Worm (Caenorhabditis elegans) whole organism, L3 larva: ENCODE measurements around the gene spr-2.
A peak's percentile ranks its signal among the peaks of the same experiment; 100 is the strongest.

Experiments used
- R02D3.7 ChIP-seq: fragments of 150-350 bp; optimal IDR thresholded peaks from 2 replicates; lab custom pipeline; 2014; ENCODE audit warnings: missing biosample characterization, missing genetic modification characterization
- ZK546.5 ChIP-seq: sonication (generic microtip); optimal IDR thresholded peaks from 2 replicates; lab custom pipeline; 2017; ENCODE audit warnings: missing biosample characterization, missing genetic modification characterization
- aly-2 ChIP-seq: fragments of 150-350 bp; optimal IDR thresholded peaks from 2 replicates; lab custom pipeline; 2014; ENCODE audit warnings: missing biosample characterization, missing genetic modification characterization
- ceh-16 ChIP-seq: sonication (generic microtip); optimal IDR thresholded peaks from 2 replicates; lab custom pipeline; 2017; ENCODE audit warnings: missing biosample characterization, missing genetic modification characterization
- ceh-28 ChIP-seq: fragments of 150-350 bp; optimal IDR thresholded peaks from 2 replicates; lab custom pipeline; 2014; ENCODE audit warnings: missing biosample characterization, missing genetic modification reagents, missing genetic modification characterization
- ceh-82 ChIP-seq: fragments of 150-350 bp; optimal IDR thresholded peaks from 2 replicates; lab custom pipeline; 2014; ENCODE audit warnings: missing biosample characterization, missing genetic modification characterization
- ceh-9 ChIP-seq: sonication (generic microtip); optimal IDR thresholded peaks from 2 replicates; lab custom pipeline; 2018; ENCODE audit warnings: missing biosample characterization, missing genetic modification characterization
- egl-27 ChIP-seq: sonication (generic microtip); optimal IDR thresholded peaks from 4 replicates; lab custom pipeline; 2017; ENCODE audit warnings: missing biosample characterization, missing genetic modification reagents, missing genetic modification characterization
- egl-5 ChIP-seq: fragments of 150-350 bp; optimal IDR thresholded peaks from 2 replicates; lab custom pipeline; 2017; ENCODE audit warnings: missing biosample characterization, missing genetic modification reagents, missing genetic modification characterization, inconsistent platforms
- elt-1 ChIP-seq: fragments of 150-350 bp; optimal IDR thresholded peaks from 2 replicates; lab custom pipeline; 2014; ENCODE audit warnings: missing biosample characterization, missing genetic modification characterization
- elt-2 ChIP-seq: sonication (generic microtip); optimal IDR thresholded peaks from 2 replicates; lab custom pipeline; 2016; ENCODE audit warnings: missing genetic modification reagents, mild to moderate bottlenecking, missing genetic modification characterization, missing compliant biosample characterization
- elt-3 ChIP-seq, 3 experiments: fragments of 150-350 bp in 1 of 3; sonication (generic microtip) in 2 of 3; optimal IDR thresholded peaks; 2 replicates in 2 of 3; 4 replicates in 1 of 3; lab custom pipeline; 2014 to 2017; ENCODE audit warnings: missing biosample characterization in 3 of 3, missing genetic modification characterization in 3 of 3
- eor-1 ChIP-seq, 2 experiments: fragments of 150-350 bp; optimal IDR thresholded peaks; 2 replicates each; lab custom pipeline; 2014 to 2018; ENCODE audit warnings: missing biosample characterization in 2 of 2, missing genetic modification characterization in 2 of 2
- fkh-10 ChIP-seq: sonication (generic microtip); optimal IDR thresholded peaks from 2 replicates; lab custom pipeline; 2017; ENCODE audit warnings: missing biosample characterization, missing genetic modification reagents, missing genetic modification characterization
- fkh-2 ChIP-seq: fragments of 150-350 bp; optimal IDR thresholded peaks from 2 replicates; lab custom pipeline; 2014; ENCODE audit warnings: missing biosample characterization, missing genetic modification reagents, missing genetic modification characterization
- fos-1 ChIP-seq: fragments of 150-350 bp; optimal IDR thresholded peaks from 2 replicates; lab custom pipeline; 2014; ENCODE audit warnings: missing biosample characterization, missing genetic modification characterization
- hmg-11 ChIP-seq: sonication (generic microtip); optimal IDR thresholded peaks from 2 replicates; lab custom pipeline; 2016; ENCODE audit warnings: missing genetic modification characterization, missing compliant biosample characterization
- jun-1 ChIP-seq: fragments of 150-350 bp; optimal IDR thresholded peaks from 2 replicates; lab custom pipeline; 2014; ENCODE audit warnings: missing biosample characterization, missing genetic modification reagents, missing genetic modification characterization
- lin-15B ChIP-seq: fragments of 150-350 bp; optimal IDR thresholded peaks from 2 replicates; lab custom pipeline; 2014; ENCODE audit warnings: missing biosample characterization, missing genetic modification characterization
- lin-39 ChIP-seq: fragments of 150-350 bp; optimal IDR thresholded peaks from 2 replicates; lab custom pipeline; 2018; ENCODE audit warnings: missing biosample characterization, missing genetic modification reagents, missing genetic modification characterization
- lsy-12 ChIP-seq: sonication (generic microtip); optimal IDR thresholded peaks from 2 replicates; lab custom pipeline; 2016; ENCODE audit warnings: mild to moderate bottlenecking, missing genetic modification characterization, missing compliant biosample characterization
- mdl-1 ChIP-seq: fragments of 150-350 bp; optimal IDR thresholded peaks from 2 replicates; lab custom pipeline; 2014; ENCODE audit warnings: missing biosample characterization, missing genetic modification characterization
- mml-1 ChIP-seq: fragments of 150-350 bp; sonication (generic microtip); optimal IDR thresholded peaks from 3 replicates; lab custom pipeline; 2014; ENCODE audit warnings: missing biosample characterization, missing genetic modification characterization
- nfya-1 ChIP-seq: sonication (generic microtip); optimal IDR thresholded peaks from 2 replicates; lab custom pipeline; 2017; ENCODE audit warnings: missing genetic modification characterization, mild to moderate bottlenecking, missing compliant biosample characterization, antibody characterized with exemption, moderate library complexity; ENCODE audit not compliant: insufficient read depth
- nhr-11 ChIP-seq: fragments of 150-350 bp; optimal IDR thresholded peaks from 2 replicates; lab custom pipeline; 2014; ENCODE audit warnings: missing biosample characterization, missing genetic modification characterization
- nhr-12 ChIP-seq: fragments of 150-350 bp; optimal IDR thresholded peaks from 2 replicates; lab custom pipeline; 2014; ENCODE audit warnings: missing biosample characterization, missing genetic modification characterization
- nhr-23 ChIP-seq: fragments of 150-350 bp; optimal IDR thresholded peaks from 2 replicates; lab custom pipeline; 2014; ENCODE audit warnings: missing biosample characterization, missing genetic modification reagents, missing genetic modification characterization
- nhr-28 ChIP-seq: fragments of 150-350 bp; optimal IDR thresholded peaks from 2 replicates; lab custom pipeline; 2014; ENCODE audit warnings: missing biosample characterization, missing genetic modification characterization
- nhr-43 ChIP-seq: sonication (generic microtip); optimal IDR thresholded peaks from 2 replicates; lab custom pipeline; 2016; ENCODE audit warnings: mild to moderate bottlenecking, missing genetic modification characterization, missing compliant biosample characterization; ENCODE audit not compliant: poor library complexity, severe bottlenecking
- nhr-76 ChIP-seq: fragments of 150-350 bp; sonication (generic microtip); optimal IDR thresholded peaks from 5 replicates; lab custom pipeline; 2014; ENCODE audit warnings: missing biosample characterization, missing genetic modification characterization
- nhr-77 ChIP-seq: fragments of 150-350 bp; optimal IDR thresholded peaks from 2 replicates; lab custom pipeline; 2014; ENCODE audit warnings: missing biosample characterization, missing genetic modification characterization
- pha-4 ChIP-seq: fragments of 150-350 bp; optimal IDR thresholded peaks from 2 replicates; lab custom pipeline; 2014; ENCODE audit warnings: missing biosample characterization, missing genetic modification reagents, missing genetic modification characterization
- pqm-1 ChIP-seq: fragments of 150-350 bp; optimal IDR thresholded peaks from 2 replicates; lab custom pipeline; 2017; ENCODE audit warnings: missing biosample characterization, missing genetic modification characterization, inconsistent platforms
- skn-1 ChIP-seq: fragments of 150-350 bp; optimal IDR thresholded peaks from 2 replicates; lab custom pipeline; 2014; ENCODE audit warnings: missing biosample characterization, missing genetic modification characterization
- tbx-2 ChIP-seq: sonication (generic microtip); optimal IDR thresholded peaks from 2 replicates; lab custom pipeline; 2016; ENCODE audit warnings: mild to moderate bottlenecking, missing genetic modification characterization, missing compliant biosample characterization
- unc-39 ChIP-seq: sonication (generic microtip); optimal IDR thresholded peaks from 4 replicates; lab custom pipeline; 2017; ENCODE audit warnings: missing biosample characterization, missing genetic modification characterization
- zag-1 ChIP-seq: fragments of 150-350 bp; optimal IDR thresholded peaks from 2 replicates; lab custom pipeline; 2014; ENCODE audit warnings: missing biosample characterization, missing genetic modification characterization
- ztf-4 ChIP-seq: fragments of 150-350 bp; optimal IDR thresholded peaks from 2 replicates; lab custom pipeline; 2014; ENCODE audit warnings: missing biosample characterization, missing genetic modification characterization

The spr-2 gene

DNA sequence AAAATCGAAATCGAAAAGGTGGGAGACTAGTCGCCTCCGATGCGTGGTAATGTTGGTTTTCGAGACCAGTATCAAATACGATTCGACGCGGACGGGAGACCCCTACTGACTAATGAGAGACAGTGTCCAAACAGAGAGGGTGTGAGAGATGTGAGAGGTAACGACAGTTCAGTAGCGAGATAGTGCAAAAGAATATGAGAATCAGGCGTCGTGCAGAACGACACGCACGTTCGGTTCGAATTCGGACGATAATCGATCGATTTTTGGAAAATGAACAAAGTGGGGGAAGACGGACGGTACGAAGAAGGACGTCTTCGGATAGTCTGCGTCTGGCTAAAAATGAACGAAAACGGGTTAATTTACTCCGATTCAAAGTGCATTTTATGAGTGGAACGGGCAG, 30.7 kb downstream of the spr-2 start, which contains the start of gene D1046.16 (continued):
- TF ChIP-seq nhr-28 (tag; lab: Kevin White, UChicago), result no peak
- no peak for TF ChIP-seq jun-1 (tag; lab: Kevin White, UChicago)
- TF ChIP-seq pqm-1 (tag; lab: Kevin White, UChicago), result no peak
- TF ChIP-seq fkh-10 (GFP tag; lab: Kevin White, UChicago), result no peak
- TF ChIP-seq nhr-23, result peak; percentile 53
- TF ChIP-seq skn-1 (tag; lab: Kevin White, UChicago), result no peak
- no peak for TF ChIP-seq nhr-76 (tag; lab: Kevin White, UChicago)
- TF ChIP-seq mdl-1 (tag; lab: Kevin White, UChicago), result no peak

DNA sequence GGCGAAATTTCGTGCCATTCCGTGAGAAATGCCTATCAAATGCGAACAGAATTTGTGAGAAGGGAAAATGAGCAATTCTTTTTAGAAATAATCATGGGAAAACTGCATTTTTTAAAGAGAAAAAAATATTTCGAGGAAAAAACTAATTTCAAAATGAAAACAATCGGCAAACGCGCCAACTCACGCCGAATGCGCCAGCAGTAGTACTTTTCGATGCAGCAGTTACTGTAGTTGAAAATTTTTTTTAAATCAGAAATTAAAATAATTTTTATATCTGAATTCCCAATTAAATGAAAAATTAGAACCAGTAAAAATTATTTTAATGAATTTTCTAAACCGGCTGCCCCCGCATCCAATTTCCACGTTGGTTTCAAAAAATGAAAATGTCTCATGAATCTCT, 32.1 kb downstream of the spr-2 start:
- TF ChIP-seq egl-27 (tag; lab: Kevin White, UChicago) (no peak), lin-15B (tag; lab: Kevin White, UChicago) (no peak), ceh-28 (tag; lab: Kevin White, UChicago) (no peak), aly-2 (tag; lab: Kevin White, UChicago) (no peak)

DNA sequence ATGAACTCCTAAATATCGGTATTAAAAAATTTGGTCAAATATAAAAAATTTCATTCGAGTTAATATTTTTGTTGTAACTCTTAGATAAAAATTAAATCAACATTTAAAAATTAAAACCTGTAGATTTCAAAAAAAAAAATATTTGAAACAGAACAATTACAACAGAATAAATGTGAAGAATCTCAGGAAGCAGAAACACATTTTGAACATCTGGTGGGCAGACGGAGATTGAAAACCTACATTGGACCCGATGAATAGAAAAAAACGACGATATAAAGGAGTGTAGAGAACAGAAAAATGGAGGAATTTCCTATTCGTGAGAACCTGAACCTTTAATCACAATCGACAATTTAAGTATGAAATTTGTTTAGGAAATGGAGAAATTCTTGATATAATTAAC, 32.9 kb downstream of the spr-2 start:
- TF ChIP-seq eor-1 (tag; optimal IDR thresholded peaks at IDR 0.05; lab: Kevin White, UChicago), result no peak
- TF ChIP-seq nhr-12 (tag; lab: Kevin White, UChicago), result no peak
- no peak for TF ChIP-seq nhr-77 (tag; lab: Kevin White, UChicago)
- TF ChIP-seq ceh-16 (tag; lab: Kevin White, UChicago), result no peak
- TF ChIP-seq nhr-43 (tag; lab: Kevin White, UChicago), result no peak
- TF ChIP-seq nhr-23, result no peak

DNA sequence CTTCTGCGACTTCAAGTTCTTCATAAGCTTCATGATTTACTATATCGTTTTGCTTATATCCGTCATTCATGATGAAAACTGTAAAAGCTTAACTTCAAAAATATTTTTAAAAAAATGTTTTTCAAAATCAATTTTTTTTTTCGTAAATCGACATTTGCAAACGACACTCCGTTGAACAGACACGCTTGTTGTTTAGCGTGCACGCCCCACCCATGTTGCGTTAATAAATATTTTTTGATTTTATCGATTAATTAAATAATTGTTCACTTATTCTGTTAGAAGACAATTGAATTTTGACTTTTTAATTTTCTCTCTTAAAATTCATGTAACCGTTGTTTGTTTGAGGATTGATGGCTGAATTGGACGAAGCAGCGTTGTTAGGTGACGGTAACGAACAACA, 34.7 kb downstream of the spr-2 start, which contains the start of the genes D1046.2 and cfim-2:
Gene D1046.2 (minus strand): TSS at position 78 of the 400 bp plus-strand sequence.
Gene cfim-2 (plus strand): TSS at position 335 of the 400 bp plus-strand sequence.
- TF ChIP-seq ceh-9 (tag; lab: Kevin White, UChicago) (no peak), R02D3.7 (tag; lab: Kevin White, UChicago) (peak; percentile 12), lsy-12 (no peak), elt-1 (no peak), nhr-28 (tag; lab: Kevin White, UChicago) (no peak), nhr-11 (no peak), nhr-23 (peak; percentile 38), lin-15B (tag; lab: Kevin White, UChicago) (peak; percentile 28), pqm-1 (tag; lab: Kevin White, UChicago) (no peak), nfya-1 (tag; lab: Kevin White, UChicago) (peak; percentile 42), pha-4 (tag; lab: Kevin White, UChicago) (peak; percentile 44), fos-1 (tag; lab: Kevin White, UChicago) (no peak), ztf-4 (tag; lab: Kevin White, UChicago) (no peak), elt-3 (tag; optimal IDR thresholded peaks at IDR 0.05; lab: Kevin White, UChicago) (no peak), egl-5 (no peak), eor-1 (tag; optimal IDR thresholded peaks at IDR 0.05; lab: Kevin White, UChicago) (no peak), lin-39 (tag; lab: Kevin White, UChicago) (no peak), ZK546.5 (no peak)

DNA sequence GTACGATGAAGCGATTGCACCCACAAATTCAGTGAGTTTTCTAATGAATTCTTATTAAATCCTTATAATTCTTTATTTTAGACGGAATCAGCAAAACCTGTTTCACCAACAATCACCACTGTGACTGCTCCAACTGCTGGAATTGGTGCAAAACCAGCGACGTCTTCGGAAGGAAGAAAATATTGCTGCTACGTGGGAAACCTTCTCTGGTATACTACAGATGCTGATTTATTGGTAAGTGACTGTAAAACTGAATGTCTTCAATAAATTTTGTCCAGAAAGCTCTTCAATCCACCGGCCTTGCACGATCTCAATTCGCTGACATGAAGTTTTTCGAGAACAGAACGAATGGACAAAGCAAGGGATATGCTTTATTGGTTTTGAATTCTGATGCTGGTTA, 35.2 kb downstream of the spr-2 start:
- no peak for TF ChIP-seq elt-1
- TF ChIP-seq hmg-11 (tag; lab: Kevin White, UChicago), result no peak
- TF ChIP-seq ztf-4 (tag; lab: Kevin White, UChicago), result no peak
- TF ChIP-seq jun-1 (tag; lab: Kevin White, UChicago), result no peak
- TF ChIP-seq zag-1 (tag; lab: Kevin White, UChicago), result no peak
- no peak for TF ChIP-seq ceh-28 (tag; lab: Kevin White, UChicago)
- TF ChIP-seq elt-3 (tag; optimal IDR thresholded peaks at IDR 0.05; lab: Kevin White, UChicago), result no peak
- TF ChIP-seq elt-2 (tag; lab: Kevin White, UChicago), result no peak
- no peak for TF ChIP-seq nhr-76 (tag; lab: Kevin White, UChicago)
- TF ChIP-seq ceh-82 (tag; lab: Kevin White, UChicago), result no peak
- TF ChIP-seq ceh-9 (tag; lab: Kevin White, UChicago), result no peak
- TF ChIP-seq nfya-1 (tag; lab: Kevin White, UChicago), result no peak
- no peak for TF ChIP-seq lin-15B (tag; lab: Kevin White, UChicago)
- TF ChIP-seq unc-39 (tag; lab: Kevin White, UChicago), result no peak
- TF ChIP-seq nhr-28 (tag; lab: Kevin White, UChicago), result no peak
- no peak for TF ChIP-seq egl-27 (tag; lab: Kevin White, UChicago)
- TF ChIP-seq fkh-2 (tag; lab: Kevin White, UChicago), result no peak
- TF ChIP-seq tbx-2 (tag; lab: Kevin White, UChicago), result no peak
- TF ChIP-seq fos-1 (tag; lab: Kevin White, UChicago), result no peak
- no peak for TF ChIP-seq mml-1 (tag; lab: Kevin White, UChicago)
